Fruit fly (Drosophila melanogaster) whole organism: ENCODE results near the gene CG16719.

Experiments
- CG8478 ChIP-seq: fragments of >200 bp; optimal IDR thresholded peaks from 2 replicates; lab custom pipeline; 2018; ENCODE audit warnings: inconsistent platforms
- Dll ChIP-seq: fragments of >200 bp; optimal IDR thresholded peaks from 2 replicates; lab custom pipeline; 2017
- EcR ChIP-seq, 2 experiments: fragments of >200 bp; optimal IDR thresholded peaks; 2 replicates each; lab custom pipeline; 2017; ENCODE audit warnings: missing biosample characterization in 2 of 2, missing genetic modification characterization in 2 of 2, missing genetic modification reagents in 2 of 2
- pan ChIP-seq: fragments of >200 bp; optimal IDR thresholded peaks from 2 replicates; lab custom pipeline; 2017
- psq ChIP-seq: fragments of >200 bp; optimal IDR thresholded peaks from 2 replicates; lab custom pipeline; 2017
- usp ChIP-seq: fragments of >200 bp; optimal IDR thresholded peaks from 2 replicates; lab custom pipeline; 2017; ENCODE audit warnings: missing biosample characterization, missing genetic modification characterization, mixed read lengths

DNA sequence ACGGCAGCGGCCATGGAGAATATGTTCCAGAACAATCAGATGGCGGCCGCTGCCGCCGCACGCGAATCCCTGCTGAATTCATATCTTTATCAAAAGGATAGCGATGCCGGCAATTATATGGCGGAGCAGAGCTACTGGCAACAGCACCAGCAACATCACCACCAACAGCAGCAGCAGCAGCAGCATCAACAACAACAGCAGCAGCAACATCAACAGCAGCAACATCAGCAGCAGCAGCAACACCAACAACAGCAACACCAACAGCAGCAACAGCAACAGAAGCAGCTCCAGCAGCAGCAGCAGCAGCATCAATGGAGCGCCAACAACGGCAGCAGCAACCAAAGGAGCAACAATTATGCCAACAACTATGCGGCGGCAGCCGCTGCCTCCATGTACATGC is 23.8 kb downstream of the CG16719 start:
- no peak for TF ChIP-seq pan (lab: Kevin White, UChicago)
- no peak for TF ChIP-seq usp (GFP tag; lab: Kevin White, UChicago)
- TF ChIP-seq Dll (lab: Kevin White, UChicago) = no peak
- TF ChIP-seq CG8478 (lab: Kevin White, UChicago) = no peak
- TF ChIP-seq psq (lab: Kevin White, UChicago) = no peak
- no peak for TF ChIP-seq EcR (GFP tag; optimal IDR thresholded peaks at IDR 0.05; lab: Kevin White, UChicago)
